Worm (Caenorhabditis elegans): Measurements from ENCODE around the gene unc-130.

ce11 chrII:11284701-11285100, 2.9 kb downstream of the unc-130 start:
- TF ChIP-seq flt-1 (GFP tag; IDR thresholded peaks at IDR 0.05) (no peak), ref-1 (GFP tag; conservative IDR thresholded peaks at IDR 0.05) (no peak), med-1 (GFP tag; optimal IDR thresholded peaks at IDR 0.05; ENCODE audit: insufficient read depth) (no peak), ztf-29 (GFP tag; IDR thresholded peaks at IDR 0.05) (no peak), klf-2 (GFP tag; conservative IDR thresholded peaks at IDR 0.05) (no peak), T22C8.4 (GFP tag; IDR thresholded peaks at IDR 0.05) (no peak), ztf-23 (GFP tag; IDR thresholded peaks at IDR 0.05) (no peak), tab-1 (GFP tag; IDR thresholded peaks at IDR 0.05) (no peak), cog-1 (tag; optimal IDR thresholded peaks at IDR 0.05) (no peak)
